Worm (Caenorhabditis elegans) whole organism, mixed stage, embryonic: ENCODE results near the gene Y43F8B.15.

Experiments used
- bed-3 ChIP-seq: fragments of 200-800 bp; sonication (Bioruptor generic); optimal IDR thresholded peaks from 3 replicates; lab custom pipeline; 2018; ENCODE audit warnings: mild to moderate bottlenecking, missing genetic modification characterization, moderate library complexity, missing compliant biosample characterization
- ces-1 ChIP-seq: fragments of 150-350 bp; optimal IDR thresholded peaks from 2 replicates; lab custom pipeline; 2014; ENCODE audit warnings: missing biosample characterization, missing genetic modification reagents, missing genetic modification characterization
- lin-13 ChIP-seq: fragments of 150-350 bp; optimal IDR thresholded peaks from 2 replicates; lab custom pipeline; 2014; ENCODE audit warnings: missing biosample characterization, missing genetic modification characterization
- mls-2 ChIP-seq: sonication (generic microtip); optimal IDR thresholded peaks from 2 replicates; lab custom pipeline; 2016; ENCODE audit warnings: mild to moderate bottlenecking, missing genetic modification characterization, moderate library complexity, missing compliant biosample characterization
- nhr-28 ChIP-seq: fragments of 150-350 bp; optimal IDR thresholded peaks from 2 replicates; lab custom pipeline; 2014; ENCODE audit warnings: missing biosample characterization, missing genetic modification characterization
- unc-39 ChIP-seq: fragments of 150-350 bp; optimal IDR thresholded peaks from 2 replicates; lab custom pipeline; 2014; ENCODE audit warnings: missing biosample characterization, missing genetic modification characterization

ce11 chrV:19467574-19467973, 5.7 kb upstream of the Y43F8B.15 start, which contains the start of gene Y43F8B.23:
- no peak for TF ChIP-seq nhr-28
- TF ChIP-seq ces-1 (GFP tag; lab: Kevin White, UChicago): no peak
- no peak for TF ChIP-seq lin-13 (tag; lab: Kevin White, UChicago)
- no peak for TF ChIP-seq mls-2 (tag; lab: Kevin White, UChicago)
- TF ChIP-seq bed-3 (GFP tag; lab: Kevin White, UChicago): no peak
- no peak for TF ChIP-seq unc-39 (tag; lab: Kevin White, UChicago)
